Fruit fly (Drosophila melanogaster) whole organism, embryonic: ENCODE results near the gene Elal.

Experiments
- Ada2b ChIP-seq: fragments of 200-800 bp; sonication (Bioruptor generic); IDR thresholded peaks from 2 replicates; pipeline ENCODE4 v1.3.6; 2022; ENCODE audit warnings: missing biosample characterization, missing genetic modification characterization
- Asciz ChIP-seq: fragments of 200-800 bp; sonication (Bioruptor generic); optimal IDR thresholded peaks from 2 replicates; lab custom pipeline; 2017; ENCODE audit warnings: missing biosample characterization, mild to moderate bottlenecking, missing genetic modification characterization, missing genetic modification reagents
- Awh ChIP-seq: fragments of 200-800 bp; sonication (Bioruptor generic); IDR thresholded peaks from 2 replicates; pipeline ENCODE4, ENCODE4 v1.3.6; 2022; ENCODE audit warnings: missing biosample characterization, missing genetic modification characterization
- B-H1 ChIP-seq: fragments of 200-800 bp; sonication (Bioruptor generic); IDR thresholded peaks from 3 replicates; pipeline ENCODE4 v1.3.6; 2022; ENCODE audit warnings: missing biosample characterization, missing genetic modification characterization
- Bdp1 ChIP-seq: fragments of 200-800 bp; sonication (Bioruptor generic); optimal IDR thresholded peaks from 3 replicates; lab custom pipeline; 2016; ENCODE audit warnings: missing biosample characterization, missing genetic modification characterization
- CG10274 ChIP-seq: fragments of 200-800 bp; sonication (Bioruptor generic); optimal IDR thresholded peaks from 3 replicates; lab custom pipeline; 2017; ENCODE audit warnings: missing biosample characterization, mild to moderate bottlenecking, missing genetic modification characterization
- CG11723 ChIP-seq: fragments of 200-800 bp; sonication (Bioruptor generic); optimal IDR thresholded peaks from 2 replicates; lab custom pipeline; 2017; ENCODE audit warnings: missing biosample characterization, mild to moderate bottlenecking, missing genetic modification characterization
- CG12769 ChIP-seq: fragments of 200-800 bp; sonication (Bioruptor generic); optimal IDR thresholded peaks from 2 replicates; lab custom pipeline; 2019; ENCODE audit warnings: missing biosample characterization, mild to moderate bottlenecking, missing genetic modification characterization, moderate library complexity
- CG13424 ChIP-seq: fragments of 200-800 bp; sonication (Bioruptor generic); optimal IDR thresholded peaks from 2 replicates; lab custom pipeline; 2019; ENCODE audit warnings: missing biosample characterization, mild to moderate bottlenecking, missing genetic modification characterization, moderate library complexity
- CG16863 ChIP-seq: fragments of 200-800 bp; sonication (Bioruptor generic); optimal IDR thresholded peaks from 3 replicates; lab custom pipeline; 2016; ENCODE audit warnings: missing biosample characterization, missing genetic modification characterization
- CG17385 ChIP-seq: fragments of 200-800 bp; sonication (Bioruptor generic); optimal IDR thresholded peaks from 3 replicates; lab custom pipeline; 2018; ENCODE audit warnings: missing biosample characterization, mild to moderate bottlenecking, missing genetic modification characterization
- CG31441 ChIP-seq: fragments of 200-800 bp; sonication (Bioruptor generic); IDR thresholded peaks from 2 replicates; pipeline ENCODE4 v1.3.6; 2022; ENCODE audit warnings: missing biosample characterization, missing genetic modification characterization
- CG4328 ChIP-seq: fragments of 200-800 bp; sonication (Bioruptor generic); optimal IDR thresholded peaks from 3 replicates; lab custom pipeline; 2017; ENCODE audit warnings: missing biosample characterization, missing genetic modification reagents, missing genetic modification characterization
- CG5245 ChIP-seq: fragments of 200-800 bp; sonication (Bioruptor generic); optimal IDR thresholded peaks from 3 replicates; lab custom pipeline; 2016; ENCODE audit warnings: missing biosample characterization, missing genetic modification characterization
- CG6254 ChIP-seq: fragments of 200-800 bp; sonication (Bioruptor generic); optimal IDR thresholded peaks from 3 replicates; lab custom pipeline; 2017; ENCODE audit warnings: mild to moderate bottlenecking, missing biosample characterization, missing genetic modification reagents, missing genetic modification characterization
- CG7271 ChIP-seq: fragments of 200-800 bp; sonication (Bioruptor generic); optimal IDR thresholded peaks from 2 replicates; lab custom pipeline; 2018; ENCODE audit warnings: missing biosample characterization, mild to moderate bottlenecking, missing genetic modification characterization, moderate library complexity
- CG8388 ChIP-seq: fragments of 200-800 bp; sonication (Bioruptor generic); optimal IDR thresholded peaks from 2 replicates; lab custom pipeline; 2019; ENCODE audit warnings: missing biosample characterization, mild to moderate bottlenecking, missing genetic modification characterization, moderate library complexity
- CG8944 ChIP-seq: fragments of 200-800 bp; sonication (Bioruptor generic); optimal IDR thresholded peaks from 3 replicates; lab custom pipeline; 2016; ENCODE audit warnings: missing biosample characterization, missing genetic modification characterization
- CG9215 ChIP-seq: fragments of 200-800 bp; sonication (Bioruptor generic); IDR thresholded peaks from 2 replicates; pipeline ENCODE4 v1.3.6; 2022; ENCODE audit warnings: missing biosample characterization, missing genetic modification characterization
- CG9727 ChIP-seq: fragments of 200-800 bp; sonication (Bioruptor generic); optimal IDR thresholded peaks from 3 replicates; lab custom pipeline; 2017; ENCODE audit warnings: missing biosample characterization, mild to moderate bottlenecking, missing genetic modification characterization
- Fer1 ChIP-seq: fragments of 200-800 bp; sonication (Bioruptor generic); optimal IDR thresholded peaks from 2 replicates; lab custom pipeline; 2017; ENCODE audit warnings: missing biosample characterization, mild to moderate bottlenecking, missing genetic modification characterization
- HLHmδ ChIP-seq: fragments of 200-800 bp; sonication (Bioruptor generic); optimal IDR thresholded peaks from 2 replicates; lab custom pipeline; 2018; ENCODE audit warnings: missing biosample characterization, mild to moderate bottlenecking, missing genetic modification characterization, moderate library complexity
- Hmr ChIP-seq: fragments of 200-800 bp; sonication (Bioruptor generic); optimal IDR thresholded peaks from 3 replicates; lab custom pipeline; 2017; ENCODE audit warnings: mild to moderate bottlenecking, missing biosample characterization, missing genetic modification reagents, missing genetic modification characterization
- Rfx ChIP-seq: fragments of 200-800 bp; sonication (Bioruptor generic); IDR thresholded peaks from 2 replicates; pipeline ENCODE4 v1.3.6; 2022; ENCODE audit warnings: missing biosample characterization, missing genetic modification characterization
- Sox100B ChIP-seq: fragments of 200-800 bp; sonication (Bioruptor generic); optimal IDR thresholded peaks from 3 replicates; lab custom pipeline; 2018; ENCODE audit warnings: missing biosample characterization, mild to moderate bottlenecking, missing genetic modification characterization
- Stat92E ChIP-seq, 3 experiments: fragments of >200 bp in 2 of 3; fragments of 200-800 bp in 1 of 3; sonication (Bioruptor generic) in 1 of 3; optimal IDR thresholded peaks; 2 replicates each; lab custom pipeline; 2017 to 2019; ENCODE audit warnings: missing biosample characterization in 3 of 3, missing genetic modification characterization in 3 of 3, mild to moderate bottlenecking in 1 of 3, moderate library complexity in 1 of 3
- Taf1 ChIP-seq: fragments of 200-800 bp; sonication (Bioruptor generic); IDR thresholded peaks from 2 replicates; pipeline ENCODE4 v1.3.6; 2022; ENCODE audit warnings: missing biosample characterization, missing genetic modification characterization
- ara ChIP-seq: fragments of 200-800 bp; sonication (Bioruptor generic); IDR thresholded peaks from 2 replicates; pipeline ENCODE4 v1.3.6; 2022; ENCODE audit warnings: missing biosample characterization, missing genetic modification characterization
- ase ChIP-seq: fragments of 200-800 bp; sonication (Bioruptor generic); IDR thresholded peaks from 3 replicates; pipeline ENCODE4 v1.3.6; 2022; ENCODE audit warnings: missing biosample characterization, missing genetic modification characterization
- bab2 ChIP-seq: fragments of 200-800 bp; sonication (Bioruptor generic); optimal IDR thresholded peaks from 2 replicates; lab custom pipeline; 2016; ENCODE audit warnings: missing biosample characterization, missing genetic modification characterization
- bowl ChIP-seq: fragments of 200-800 bp; sonication (Bioruptor generic); IDR thresholded peaks from 2 replicates; pipeline ENCODE4 v1.3.6; 2022; ENCODE audit warnings: missing biosample characterization, missing genetic modification characterization
- chn ChIP-seq: fragments of 200-800 bp; sonication (Bioruptor generic); optimal IDR thresholded peaks from 2 replicates; lab custom pipeline; 2016; ENCODE audit warnings: missing biosample characterization, missing genetic modification characterization
- gem ChIP-seq: fragments of 200-800 bp; sonication (Bioruptor generic); optimal IDR thresholded peaks from 2 replicates; lab custom pipeline; 2019; ENCODE audit warnings: missing biosample characterization, mild to moderate bottlenecking, missing genetic modification characterization, moderate library complexity
- jumu ChIP-seq: fragments of 200-800 bp; sonication (Bioruptor generic); optimal IDR thresholded peaks from 3 replicates; lab custom pipeline; 2016; ENCODE audit warnings: missing biosample characterization, missing genetic modification characterization
- mld ChIP-seq: fragments of 200-800 bp; sonication (Bioruptor generic); IDR thresholded peaks from 3 replicates; pipeline ENCODE4 v1.3.6; 2022; ENCODE audit warnings: missing biosample characterization, missing genetic modification characterization; ENCODE audit not compliant: partially characterized antibody
- pb ChIP-seq: fragments of 200-800 bp; sonication (Bioruptor generic); optimal IDR thresholded peaks from 3 replicates; lab custom pipeline; 2016; ENCODE audit warnings: missing biosample characterization, missing genetic modification characterization
- pfk ChIP-seq: fragments of 200-800 bp; sonication (Bioruptor generic); optimal IDR thresholded peaks from 2 replicates; lab custom pipeline; 2018; ENCODE audit warnings: missing biosample characterization, mild to moderate bottlenecking, missing genetic modification characterization, moderate library complexity
- pnt ChIP-seq: fragments of 200-800 bp; sonication (Bioruptor generic); optimal IDR thresholded peaks from 3 replicates; lab custom pipeline; 2016; ENCODE audit warnings: missing biosample characterization, missing genetic modification characterization
- prd ChIP-seq, 3 experiments: fragments of >200 bp in 2 of 3; fragments of 200-800 bp in 1 of 3; sonication (Bioruptor generic) in 1 of 3; optimal IDR thresholded peaks in 2 of 3; IDR thresholded peaks in 1 of 3; 2 replicates in 2 of 3; 3 replicates in 1 of 3; pipeline versions ENCODE4 v1.3.6 to Lab custom; 2017 to 2022; ENCODE audit warnings: missing biosample characterization in 1 of 3, missing genetic modification characterization in 1 of 3
- sens-2 ChIP-seq: fragments of 200-800 bp; sonication (Bioruptor generic); IDR thresholded peaks from 2 replicates; pipeline ENCODE4 v1.3.6; 2022; ENCODE audit warnings: missing biosample characterization, missing genetic modification characterization
- sna ChIP-seq: fragments of 200-800 bp; sonication (Bioruptor generic); IDR thresholded peaks from 2 replicates; pipeline ENCODE4 v1.3.6; 2022; ENCODE audit warnings: missing biosample characterization, missing genetic modification characterization; ENCODE audit not compliant: partially characterized antibody
- stwl ChIP-seq: fragments of 200-800 bp; sonication (Bioruptor generic); optimal IDR thresholded peaks from 3 replicates; lab custom pipeline; 2018; ENCODE audit warnings: missing biosample characterization, mild to moderate bottlenecking, missing genetic modification characterization, moderate library complexity
- trh ChIP-seq: fragments of 200-800 bp; sonication (Bioruptor generic); optimal IDR thresholded peaks from 2 replicates; lab custom pipeline; 2016; ENCODE audit warnings: missing biosample characterization, missing genetic modification characterization
- wor ChIP-seq: fragments of 200-800 bp; sonication (Bioruptor generic); IDR thresholded peaks from 2 replicates; pipeline ENCODE4 v1.3.6; 2022; ENCODE audit warnings: missing biosample characterization, missing genetic modification characterization
- zf30C ChIP-seq: fragments of 200-800 bp; sonication (Bioruptor generic); optimal IDR thresholded peaks from 3 replicates; lab custom pipeline; 2018; ENCODE audit warnings: missing biosample characterization, mild to moderate bottlenecking, missing genetic modification characterization

Elal gene

DNA sequence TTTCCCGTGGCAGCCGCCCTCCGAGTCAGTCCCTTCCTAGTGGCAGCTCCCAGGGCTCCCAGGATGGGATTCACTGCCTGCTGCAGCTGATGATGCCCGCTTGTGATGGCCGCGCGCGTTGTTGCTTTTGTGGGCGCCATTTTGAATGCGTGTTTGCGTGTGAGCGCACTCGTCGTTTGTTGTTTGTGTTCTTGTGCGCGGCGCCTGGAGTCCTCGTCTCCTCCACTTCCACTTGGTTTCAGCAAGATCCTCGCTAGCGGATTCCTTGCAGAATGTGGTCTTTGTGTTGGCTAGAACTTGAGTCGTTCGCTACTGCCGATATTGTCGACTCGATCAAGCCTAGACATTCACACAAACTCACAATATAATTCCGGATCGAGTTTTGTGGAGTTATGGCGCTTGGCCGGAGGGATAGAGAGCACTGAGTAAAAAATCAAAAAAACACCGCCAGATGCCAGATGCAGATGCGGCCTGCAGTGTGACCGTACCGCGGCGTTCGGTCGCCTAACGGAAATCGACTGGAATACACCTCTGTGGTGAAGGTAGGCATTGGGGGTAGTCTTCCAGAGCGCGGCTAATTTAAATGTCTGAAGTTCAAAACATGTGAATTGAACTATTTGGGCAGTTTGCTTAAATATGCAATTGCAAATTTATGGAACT lies 5.4 kb downstream of the Elal start, which contains the start of gene CycB3 (continued):
- TF ChIP-seq chn (GFP tag; lab: Kevin White, UChicago) (no peak), CG10274 (GFP tag; lab: Kevin White, UChicago) (no peak), stwl (tag; lab: Kevin White, UChicago) (peak; percentile 65), jumu (no peak), CG11723 (GFP tag; lab: Kevin White, UChicago) (peak; percentile 3), pfk (GFP tag; lab: Kevin White, UChicago) (peak; percentile 38), Bdp1 (GFP tag; lab: Kevin White, UChicago) (peak; percentile 31), CG17385 (GFP tag; lab: Kevin White, UChicago) (peak; percentile 34), ase (peak; percentile 36; the same call in 1 of the 3 replicates), CG8388 (no peak), CG6254 (GFP tag; lab: Kevin White, UChicago) (no peak)

DNA sequence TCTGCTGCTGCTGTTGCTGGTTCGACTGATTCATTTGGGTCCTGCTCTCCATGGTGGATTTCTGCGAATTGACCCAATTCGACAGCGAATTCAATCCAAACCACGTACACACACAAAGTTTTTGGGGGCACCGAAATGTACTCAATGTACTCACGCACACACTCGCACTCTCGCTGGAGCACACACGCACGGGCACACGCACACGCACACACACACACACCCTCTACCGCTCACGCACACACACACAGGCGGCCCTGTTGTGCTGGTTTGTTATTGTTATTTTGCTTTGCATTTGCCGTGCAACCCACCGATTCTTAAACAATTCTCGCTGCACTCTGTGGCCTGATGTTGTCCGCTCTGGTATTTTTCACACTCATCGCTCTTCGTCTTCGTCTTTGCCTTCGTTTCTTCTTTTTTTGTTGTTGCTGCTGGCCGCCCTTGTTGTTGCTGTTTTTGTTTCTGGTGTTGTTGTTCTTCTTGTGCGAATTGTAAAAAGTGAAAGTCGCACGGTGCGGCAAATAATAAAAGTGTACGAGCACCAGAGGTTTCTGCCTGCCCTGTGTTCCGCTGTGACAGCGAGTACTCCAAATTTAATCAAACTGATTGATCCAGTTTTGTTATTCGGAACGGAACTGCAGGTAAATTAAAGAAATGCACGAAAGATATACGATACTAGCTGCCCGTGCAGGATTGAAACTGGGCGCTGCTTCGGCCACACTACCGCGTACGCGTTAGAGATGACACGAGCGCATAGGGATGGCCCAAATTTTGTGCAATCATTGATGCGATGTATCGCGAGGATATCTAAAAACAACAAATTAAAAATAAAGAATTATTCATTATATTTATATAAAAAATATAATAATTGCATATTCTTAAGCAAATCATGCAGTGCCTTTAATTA lies 11.0 kb downstream of the Elal start, which contains the start of gene CG3744:
Gene CG3744 (minus strand): TSS at position 716 of the 904 bp plus-strand sequence.
- TF ChIP-seq bab2 (GFP tag; lab: Kevin White, UChicago) (peak; percentile 75), wor (GFP tag; lab: Robert Waterston, UW) (peak; percentile 82), HLHmδ (no peak), pnt (peak; percentile 82), ara (GFP tag; lab: Robert Waterston, UW) (peak; percentile 92), CG4328 (peak; percentile 85), pb (GFP tag; lab: Kevin White, UChicago) (peak; percentile 62), CG7271 (peak; percentile 40), sna (GFP tag; lab: Robert Waterston, UW) (peak; percentile 93), CG8944 (GFP tag; lab: Kevin White, UChicago) (peak; percentile 69), sens-2 (GFP tag; lab: Robert Waterston, UW) (peak; percentile 90), mld (GFP tag; lab: Robert Waterston, UW) (peak; percentile 84), CG16863 (GFP tag; lab: Kevin White, UChicago) (peak; percentile 59), CG31441 (peak; percentile 89), CG9215 (peak; percentile 92), jumu (peak; percentile 67), bowl (GFP tag; lab: Robert Waterston, UW) (peak; percentile 86), CG12769 (tag; lab: Kevin White, UChicago) (no peak), CG13424 (tag; lab: Kevin White, UChicago) (peak; percentile 94), Bdp1 (GFP tag; lab: Kevin White, UChicago) (peak; percentile 29), Hmr (GFP tag; lab: Kevin White, UChicago) (peak; percentile 95), Ada2b (GFP tag; lab: Robert Waterston, UW) (peak; percentile 93), CG10274 (GFP tag; lab: Kevin White, UChicago) (peak; percentile 57), prd (optimal IDR thresholded peaks at IDR 0.05; lab: Kevin White, UChicago) (no peak), prd (GFP tag; IDR thresholded peaks at IDR 0.05; lab: Robert Waterston, UW) (peak; percentile 96), CG5245 (GFP tag; lab: Kevin White, UChicago) (peak; percentile 82), Asciz (GFP tag; lab: Kevin White, UChicago) (no peak), trh (GFP tag; lab: Kevin White, UChicago) (peak; percentile 76), CG9727 (GFP tag; lab: Kevin White, UChicago) (peak; percentile 88), Sox100B (no peak), Stat92E (GFP tag; optimal IDR thresholded peaks at IDR 0.05; lab: Kevin White, UChicago) (no peak), zf30C (GFP tag; lab: Kevin White, UChicago) (peak; percentile 21), Fer1 (peak; percentile 85), B-H1 (GFP tag; lab: Robert Waterston, UW) (peak; percentile 92), gem (tag; lab: Kevin White, UChicago) (peak; percentile 95), Taf1 (GFP tag; lab: Robert Waterston, UW) (peak; percentile 87), Awh (peak; percentile 84), Rfx (GFP tag; lab: Robert Waterston, UW) (peak; percentile 99)
